Fruit fly (Drosophila melanogaster) whole organism, wandering third instar larva: ENCODE data around the gene CG46448.

ENCODE experiments used
- Dfd ChIP-seq: fragments of >200 bp; optimal IDR thresholded peaks from 2 replicates; lab custom pipeline; 2017; ENCODE audit warnings: missing biosample characterization, missing genetic modification characterization
- Jra ChIP-seq: sonication (Bioruptor generic); optimal IDR thresholded peaks from 2 replicates; lab custom pipeline; 2016; ENCODE audit warnings: missing biosample characterization, missing genetic modification characterization
- OdsH ChIP-seq: fragments of 200-800 bp; sonication (Bioruptor generic); optimal IDR thresholded peaks from 2 replicates; lab custom pipeline; 2016; ENCODE audit warnings: missing biosample characterization, mild to moderate bottlenecking, missing genetic modification characterization
- Rel ChIP-seq, 2 experiments: fragments of 200-800 bp; sonication (Bioruptor generic) in 1 of 2; optimal IDR thresholded peaks; 2 replicates in 1 of 2; 3 replicates in 1 of 2; lab custom pipeline; 2016 to 2019; ENCODE audit warnings: mild to moderate bottlenecking in 2 of 2, missing biosample characterization in 2 of 2, missing genetic modification characterization in 2 of 2, moderate library complexity in 1 of 2
- dl ChIP-seq, 2 experiments: fragments of 175-275, 200-275 bp in 1 of 2; fragments of 200-275 bp in 1 of 2; sonication (Bioruptor generic); optimal IDR thresholded peaks; lab custom pipeline; 2018; ENCODE audit warnings: mild to moderate bottlenecking in 2 of 2, missing biosample characterization in 2 of 2, missing genetic modification characterization in 2 of 2, moderate library complexity in 2 of 2; ENCODE audit not compliant: partially characterized antibody in 2 of 2, insufficient read depth in 1 of 2
- dsf ChIP-seq: sonication (Bioruptor generic); optimal IDR thresholded peaks from 2 replicates; lab custom pipeline; 2016; ENCODE audit warnings: missing biosample characterization, missing genetic modification characterization, borderline replicate concordance
- ey ChIP-seq: fragments of 200-800 bp; sonication (Bioruptor generic); optimal IDR thresholded peaks from 2 replicates; lab custom pipeline; 2016; ENCODE audit warnings: missing biosample characterization, missing genetic modification characterization
- fru ChIP-seq: fragments of 200-800 bp; sonication (Bioruptor generic); optimal IDR thresholded peaks from 3 replicates; lab custom pipeline; 2016; ENCODE audit warnings: missing biosample characterization, mild to moderate bottlenecking, missing genetic modification characterization
- h ChIP-seq: fragments of 200-800 bp; sonication (Bioruptor generic); optimal IDR thresholded peaks from 3 replicates; lab custom pipeline; 2016; ENCODE audit warnings: missing biosample characterization, mild to moderate bottlenecking, missing genetic modification characterization
- pan ChIP-seq: fragments of >200 bp; optimal IDR thresholded peaks from 2 replicates; lab custom pipeline; 2017
- psq ChIP-seq: fragments of 200-800 bp; sonication (Bioruptor generic); optimal IDR thresholded peaks from 3 replicates; lab custom pipeline; 2017; ENCODE audit warnings: missing biosample characterization, mild to moderate bottlenecking, missing genetic modification characterization, moderate library complexity
- usp ChIP-seq: fragments of >200 bp; optimal IDR thresholded peaks from 2 replicates; lab custom pipeline; 2017; ENCODE audit warnings: missing biosample characterization, missing genetic modification characterization

DNA sequence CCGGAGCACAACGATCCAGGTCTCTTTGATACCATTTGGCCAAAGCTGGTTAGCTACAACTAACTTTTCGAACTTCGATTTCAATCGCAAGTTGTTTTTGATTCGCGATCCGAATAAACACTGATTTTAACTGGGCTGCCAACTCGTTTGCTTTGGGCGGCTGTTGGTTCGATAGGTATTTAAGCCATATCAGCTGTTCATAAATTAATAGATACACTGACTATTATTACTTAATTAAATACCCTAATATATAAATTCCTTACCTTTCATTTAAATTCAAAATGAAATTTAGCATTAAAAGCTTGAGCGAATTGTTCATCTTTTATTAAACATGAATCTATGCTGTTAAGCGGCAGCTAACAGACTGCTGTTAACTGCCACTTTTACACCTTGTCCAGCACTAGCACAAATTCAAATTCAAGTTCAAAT, 34.2 kb upstream of the CG46448 start, which contains the start of gene CG9967:
- TF ChIP-seq pan (lab: Kevin White, UChicago) (no peak), h (GFP tag; lab: Kevin White, UChicago) (peak; percentile 55), Dfd (GFP tag; lab: Kevin White, UChicago) (no peak), Rel (GFP tag; optimal IDR thresholded peaks at IDR 0.05; lab: Kevin White, UChicago) (no peak), Rel (tag; optimal IDR thresholded peaks at IDR 0.05; lab: Kevin White, UChicago) (no peak), dl (GFP tag; optimal IDR thresholded peaks at IDR 0.05; lab: Kevin White, UChicago; ENCODE audit: insufficient read depth in 1 of 2, partially characterized antibody in 2 of 2) (no peak), ey (no peak), fru (GFP tag; lab: Kevin White, UChicago) (no peak), OdsH (peak; percentile 7), usp (no peak), dsf (GFP tag; lab: Kevin White, UChicago) (no peak), psq (no peak), Jra (GFP tag; lab: Kevin White, UChicago) (peak; percentile 5)
